Worm (Caenorhabditis elegans) whole organism, late embryonic: ENCODE results near the gene K06A4.10.

Source experiments
- C08G9.2 ChIP-seq: sonication (generic microtip); optimal IDR thresholded peaks from 2 replicates; lab custom pipeline; 2016; ENCODE audit warnings: mild to moderate bottlenecking, missing genetic modification characterization, moderate library complexity, missing compliant biosample characterization
- ceh-18 ChIP-seq: sonication (generic microtip); optimal IDR thresholded peaks from 2 replicates; lab custom pipeline; 2016; ENCODE audit warnings: missing genetic modification characterization, missing compliant biosample characterization
- ceh-24 ChIP-seq: sonication (generic microtip); optimal IDR thresholded peaks from 2 replicates; lab custom pipeline; 2016; ENCODE audit warnings: mild to moderate bottlenecking, missing genetic modification characterization, missing compliant biosample characterization
- ceh-45 ChIP-seq: fragments of 200-800 bp; sonication (Bioruptor generic); IDR thresholded peaks from 2 replicates; pipeline ENCODE4 v1.3.6; 2022; ENCODE audit warnings: missing genetic modification reagents, missing genetic modification characterization, missing compliant biosample characterization
- elt-4 ChIP-seq: sonication (generic microtip); optimal IDR thresholded peaks from 2 replicates; lab custom pipeline; 2016; ENCODE audit warnings: missing genetic modification characterization, missing compliant biosample characterization
- pros-1 ChIP-seq: fragments of 150-350 bp; optimal IDR thresholded peaks from 2 replicates; lab custom pipeline; 2014; ENCODE audit warnings: missing biosample characterization, missing genetic modification reagents, missing genetic modification characterization
- sox-4 ChIP-seq: sonication (generic microtip); optimal IDR thresholded peaks from 2 replicates; lab custom pipeline; 2017; ENCODE audit warnings: mild to moderate bottlenecking, missing genetic modification characterization, inconsistent platforms, missing compliant biosample characterization
- unc-55 ChIP-seq: sonication (generic microtip); optimal IDR thresholded peaks from 2 replicates; lab custom pipeline; 2017; ENCODE audit warnings: missing biosample characterization, missing genetic modification reagents, missing genetic modification characterization

DNA sequence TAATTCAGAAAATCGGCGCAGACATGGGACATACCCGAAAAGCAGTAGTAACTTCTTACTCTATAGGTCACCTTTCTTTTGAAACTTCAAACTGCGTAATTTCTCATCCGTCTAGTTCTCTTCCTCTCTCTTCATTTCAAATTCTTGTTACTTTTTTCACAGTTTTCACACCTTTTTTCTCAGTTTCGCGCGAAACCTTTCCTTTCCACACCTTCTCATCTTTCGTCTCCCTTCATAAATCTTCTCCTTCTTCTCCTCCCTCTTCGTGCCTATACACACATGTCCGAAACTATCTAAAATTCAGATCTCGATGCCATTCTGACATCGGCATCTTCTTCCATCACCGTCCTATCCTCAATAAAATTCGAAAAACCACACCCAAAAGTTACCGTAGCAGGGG is 45.9 kb downstream of the K06A4.10 start, which contains the start of gene wdr-62:
- TF ChIP-seq pros-1: no peak
- no peak for TF ChIP-seq elt-4 (tag; lab: Kevin White, UChicago)
- no peak for TF ChIP-seq ceh-24 (tag; lab: Kevin White, UChicago)
- no peak for TF ChIP-seq C08G9.2 (tag; lab: Kevin White, UChicago)
- TF ChIP-seq ceh-18: no peak
- no peak for TF ChIP-seq ceh-45 (GFP tag; lab: Robert Waterston, UW)
- no peak for TF ChIP-seq unc-55 (GFP tag; lab: Kevin White, UChicago)
- no peak for TF ChIP-seq sox-4 (tag; lab: Kevin White, UChicago)
